Fruit fly (Drosophila melanogaster): ENCODE measurements around the gene app.

The app gene

DNA sequence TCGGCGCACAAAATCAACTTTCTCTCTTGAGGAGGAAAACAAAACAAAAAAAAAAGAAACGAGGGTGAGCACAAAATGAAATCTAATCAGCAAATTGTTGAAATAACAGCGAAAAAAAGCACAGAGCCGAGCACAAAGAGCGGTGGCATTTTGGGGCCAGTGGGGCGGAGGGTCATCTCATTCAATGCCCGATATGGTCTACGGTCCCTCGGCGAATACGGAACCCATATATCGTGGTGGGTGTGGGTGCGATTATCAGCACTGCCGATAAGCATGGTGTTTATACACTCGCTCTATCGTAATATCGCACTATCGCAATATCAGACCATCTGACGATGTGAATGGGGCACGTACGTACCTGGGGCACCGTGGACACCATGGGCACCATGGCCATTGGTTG is 7.9 kb downstream of the app start (continued):
- TF ChIP-seq GATAe (GFP tag; conservative IDR thresholded peaks at IDR 0.05) (peak; percentile 91), exex (tag; optimal IDR thresholded peaks at IDR 0.05) (peak; percentile 72), CG8944 (GFP tag; optimal IDR thresholded peaks at IDR 0.05) (no peak), Atf6 (GFP tag; IDR thresholded peaks at IDR 0.05) (peak; percentile 35), CG10543 (GFP tag; optimal IDR thresholded peaks at IDR 0.05) (peak; percentile 55), CG32532 (GFP tag; IDR thresholded peaks at IDR 0.05) (0 out of 2 replicates have a peak, but pooled peaks have one; percentile 10), TFAM (GFP tag; optimal IDR thresholded peaks at IDR 0.05) (no peak), lab (GFP tag; optimal IDR thresholded peaks at IDR 0.05) (peak; percentile 52), CG6175 (GFP tag; IDR thresholded peaks at IDR 0.05) (peak; percentile 74; the same call in 2 of the 3 replicates), crol (GFP tag; IDR thresholded peaks at IDR 0.05) (peak; percentile 80), chinmo (GFP tag; IDR thresholded peaks at IDR 0.05; ENCODE audit: partially characterized antibody) (0 out of 4 replicates have a peak, but pooled peaks have one; percentile 79), stc (GFP tag; IDR thresholded peaks at IDR 0.05) (no peak), CG16813 (GFP tag; IDR thresholded peaks at IDR 0.05; ENCODE audit: partially characterized antibody) (no peak), trem (tag; optimal IDR thresholded peaks at IDR 0.05) (no peak), grn (GFP tag; optimal IDR thresholded peaks at IDR 0.05) (peak; percentile 98), CG4820 (GFP tag; optimal IDR thresholded peaks at IDR 0.05) (no peak), CG13624 (GFP tag; optimal IDR thresholded peaks at IDR 0.05) (no peak), CG14667 (GFP tag; IDR thresholded peaks at IDR 0.05) (no peak), yki (optimal IDR thresholded peaks at IDR 0.05) (no peak)

DNA sequence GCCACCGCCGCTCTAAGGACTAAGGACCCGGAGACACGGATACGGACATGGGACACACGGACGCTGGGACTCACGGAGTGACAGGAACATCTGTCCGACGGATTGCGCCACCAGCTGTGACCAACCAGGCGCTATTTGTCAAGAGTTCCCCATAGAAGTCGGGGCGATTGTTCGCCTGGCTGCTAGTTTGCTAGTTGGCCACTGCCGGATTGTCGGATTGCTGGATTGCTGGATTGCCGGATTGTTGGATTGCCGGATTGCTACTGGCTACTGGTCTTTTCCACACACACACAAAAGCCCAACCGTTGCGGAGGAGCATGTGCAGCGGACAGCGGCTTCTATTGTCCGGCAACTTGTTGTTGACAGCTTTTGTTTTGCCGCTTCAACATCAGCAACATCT is 39.4 kb downstream of the app start:
- no peak for TF ChIP-seq Adf1 (GFP tag; IDR thresholded peaks at IDR 0.05)
- no peak for TF ChIP-seq chif (GFP tag; optimal IDR thresholded peaks at IDR 0.05)
- TF ChIP-seq ATbp (GFP tag; optimal IDR thresholded peaks at IDR 0.05), result no peak
- TF ChIP-seq Ets65A (GFP tag), result peak; percentile 84
- peak; percentile 87 for TF ChIP-seq CG8281 (tag; optimal IDR thresholded peaks at IDR 0.05)

DNA sequence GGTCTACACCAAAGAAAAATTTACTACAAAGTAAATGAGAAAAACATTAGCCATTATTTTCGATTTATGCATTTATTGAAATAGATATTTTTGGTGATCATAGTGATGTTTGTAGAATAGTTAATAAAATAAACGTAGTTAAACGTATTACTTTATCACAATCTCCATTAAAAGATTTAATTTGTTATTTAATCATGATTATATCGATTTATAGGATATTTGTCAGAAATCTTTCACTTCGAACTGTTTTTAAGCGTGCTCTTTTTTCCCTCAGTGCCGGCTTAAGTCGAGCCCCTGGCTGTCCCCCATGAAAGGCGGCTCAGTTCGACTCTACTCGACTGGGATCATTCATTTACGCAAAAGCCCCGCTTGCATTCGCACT is 43.0 kb downstream of the app start:
- TF ChIP-seq MTF-1 (GFP tag; optimal IDR thresholded peaks at IDR 0.05; ENCODE audit: borderline replicate concordance) (no peak), CG15269 (tag; optimal IDR thresholded peaks at IDR 0.05) (peak; percentile 9), CG3407 (GFP tag; optimal IDR thresholded peaks at IDR 0.05) (no peak), tap (tag; optimal IDR thresholded peaks at IDR 0.05) (peak; percentile 9), ase (GFP tag; IDR thresholded peaks at IDR 0.05) (0 out of 3 replicates have a peak, but pooled peaks have one; percentile 4), cas (GFP tag; IDR thresholded peaks at IDR 0.05) (no peak), jing (GFP tag; optimal IDR thresholded peaks at IDR 0.05) (no peak), CG3281 (GFP tag; optimal IDR thresholded peaks at IDR 0.05) (peak; percentile 22), stc (GFP tag; IDR thresholded peaks at IDR 0.05) (no peak), dpn (GFP tag; optimal IDR thresholded peaks at IDR 0.05) (no peak), ttk (GFP tag; IDR thresholded peaks at IDR 0.05) (no peak), lola (GFP tag; optimal IDR thresholded peaks at IDR 0.05) (no peak), nmo (GFP tag; optimal IDR thresholded peaks at IDR 0.05) (peak; percentile 10), Sox102F (GFP tag; optimal IDR thresholded peaks at IDR 0.05) (no peak), gem (tag; optimal IDR thresholded peaks at IDR 0.05) (peak; percentile 38), CG2889 (GFP tag; IDR thresholded peaks at IDR 0.05) (no peak), Dll (GFP tag; IDR thresholded peaks at IDR 0.05; ENCODE audit: partially characterized antibody) (no peak), phol (tag; optimal IDR thresholded peaks at IDR 0.05) (peak; percentile 7), sob (GFP tag; IDR thresholded peaks at IDR 0.05) (no peak), CG7839 (tag; optimal IDR thresholded peaks at IDR 0.05) (peak; percentile 8), Hr51 (GFP tag; optimal IDR thresholded peaks at IDR 0.05) (no peak), dysf (GFP tag; IDR thresholded peaks at IDR 0.05) (0 out of 3 replicates have a peak, but pooled peaks have one; percentile 37), CG13296 (GFP tag; optimal IDR thresholded peaks at IDR 0.05) (no peak), dmrt99B (tag; optimal IDR thresholded peaks at IDR 0.05) (peak; percentile 23), sens (GFP tag) (peak; percentile 83), CG17612 (GFP tag; IDR thresholded peaks at IDR 0.05) (no peak)

Data from whole organism, embryonic.